Fruit fly (Drosophila melanogaster) whole organism, embryonic: ENCODE measurements around the gene capu.

Source experiments
- CG10209 ChIP-seq: fragments of 200-800 bp; sonication (Bioruptor generic); optimal IDR thresholded peaks from 3 replicates; lab custom pipeline; 2017; ENCODE audit warnings: missing biosample characterization, mild to moderate bottlenecking, missing genetic modification characterization, missing genetic modification reagents
- CG1024 ChIP-seq: fragments of 200-800 bp; sonication (Bioruptor generic); IDR thresholded peaks from 2 replicates; pipeline ENCODE4 v1.3.6; 2022; ENCODE audit warnings: missing biosample characterization, missing genetic modification characterization
- CG10431 ChIP-seq: fragments of 200-800 bp; sonication (Bioruptor generic); optimal IDR thresholded peaks from 3 replicates; lab custom pipeline; 2018; ENCODE audit warnings: missing biosample characterization, mild to moderate bottlenecking, missing genetic modification characterization
- CG11560 ChIP-seq: fragments of 200-800 bp; sonication (Bioruptor generic); IDR thresholded peaks from 3 replicates; pipeline ENCODE4 v1.3.6; 2022; ENCODE audit warnings: missing biosample characterization, missing genetic modification characterization
- CG12155 ChIP-seq: fragments of 200-800 bp; sonication (Bioruptor generic); optimal IDR thresholded peaks from 3 replicates; lab custom pipeline; 2016; ENCODE audit warnings: missing biosample characterization, missing genetic modification characterization
- CG13624 ChIP-seq: fragments of 200-800 bp; sonication (Bioruptor generic); optimal IDR thresholded peaks from 2 replicates; lab custom pipeline; 2016; ENCODE audit warnings: missing biosample characterization, missing genetic modification characterization
- CG13775 ChIP-seq: fragments of 200-800 bp; sonication (Bioruptor generic); optimal IDR thresholded peaks from 3 replicates; lab custom pipeline; 2017; ENCODE audit warnings: missing biosample characterization, mild to moderate bottlenecking, missing genetic modification characterization
- CG14014 ChIP-seq: fragments of 200-800 bp; sonication (Bioruptor generic); IDR thresholded peaks from 2 replicates; pipeline ENCODE4 v1.3.6; 2022; ENCODE audit warnings: missing biosample characterization, missing genetic modification characterization
- CG15269 ChIP-seq: fragments of 200-800 bp; sonication (Bioruptor generic); optimal IDR thresholded peaks from 2 replicates; lab custom pipeline; 2018; ENCODE audit warnings: missing biosample characterization, mild to moderate bottlenecking, missing genetic modification characterization, moderate library complexity
- CG15696 ChIP-seq: fragments of 200-800 bp; sonication (Bioruptor generic); optimal IDR thresholded peaks from 2 replicates; lab custom pipeline; 2019; ENCODE audit warnings: missing biosample characterization, mild to moderate bottlenecking, missing genetic modification characterization, moderate library complexity
- CG18262 ChIP-seq: fragments of 200-800 bp; optimal IDR thresholded peaks from 3 replicates; lab custom pipeline; 2019; ENCODE audit warnings: missing biosample characterization, mild to moderate bottlenecking, missing genetic modification characterization, moderate library complexity
- CG18599 ChIP-seq: fragments of 200-800 bp; sonication (Bioruptor generic); optimal IDR thresholded peaks from 3 replicates; lab custom pipeline; 2017; ENCODE audit warnings: missing biosample characterization, missing genetic modification characterization, mild to moderate bottlenecking, moderate library complexity, missing genetic modification reagents
- CG30403 ChIP-seq: fragments of 200-800 bp; sonication (Bioruptor generic); optimal IDR thresholded peaks from 3 replicates; lab custom pipeline; 2016; ENCODE audit warnings: missing biosample characterization, missing genetic modification characterization
- CG3163 ChIP-seq: fragments of 200-800 bp; sonication (Bioruptor generic); optimal IDR thresholded peaks from 3 replicates; lab custom pipeline; 2016; ENCODE audit warnings: missing biosample characterization, missing genetic modification characterization
- CG32532 ChIP-seq: fragments of 200-800 bp; sonication (Bioruptor generic); IDR thresholded peaks from 2 replicates; pipeline ENCODE4 v1.3.6; 2022; ENCODE audit warnings: missing biosample characterization, missing genetic modification characterization
- CG4328 ChIP-seq: fragments of 200-800 bp; sonication (Bioruptor generic); optimal IDR thresholded peaks from 3 replicates; lab custom pipeline; 2017; ENCODE audit warnings: missing biosample characterization, missing genetic modification reagents, missing genetic modification characterization
- CG4707 ChIP-seq: fragments of 200-800 bp; sonication (Bioruptor generic); optimal IDR thresholded peaks from 2 replicates; lab custom pipeline; 2018; ENCODE audit warnings: missing biosample characterization, mild to moderate bottlenecking, missing genetic modification characterization, moderate library complexity
- CG6689 ChIP-seq: fragments of 200-800 bp; sonication (Bioruptor generic); IDR thresholded peaks from 2 replicates; pipeline ENCODE4 v1.3.6; 2022; ENCODE audit warnings: missing biosample characterization, missing genetic modification characterization
- CG7271 ChIP-seq: fragments of 200-800 bp; sonication (Bioruptor generic); optimal IDR thresholded peaks from 2 replicates; lab custom pipeline; 2018; ENCODE audit warnings: missing biosample characterization, mild to moderate bottlenecking, missing genetic modification characterization, moderate library complexity
- CG8281 ChIP-seq: fragments of 200-800 bp; sonication (Bioruptor generic); optimal IDR thresholded peaks from 2 replicates; lab custom pipeline; 2018; ENCODE audit warnings: missing biosample characterization, mild to moderate bottlenecking, missing genetic modification characterization, moderate library complexity
- CG8765 ChIP-seq: fragments of 200-800 bp; sonication (Bioruptor generic); IDR thresholded peaks from 2 replicates; pipeline ENCODE4 v1.3.6; 2022; ENCODE audit warnings: missing biosample characterization, missing genetic modification characterization
- CG9437 ChIP-seq: fragments of 200-800 bp; sonication (Bioruptor generic); optimal IDR thresholded peaks from 2 replicates; lab custom pipeline; 2018; ENCODE audit warnings: missing biosample characterization, mild to moderate bottlenecking, missing genetic modification characterization
- CrebB ChIP-seq: fragments of 200-800 bp; sonication (Bioruptor generic); optimal IDR thresholded peaks from 3 replicates; lab custom pipeline; 2018; ENCODE audit warnings: missing biosample characterization, mild to moderate bottlenecking, missing genetic modification characterization
- MBD-R2 ChIP-seq: fragments of 200-800 bp; sonication (Bioruptor generic); IDR thresholded peaks from 2 replicates; pipeline ENCODE4 v1.3.6; 2022; ENCODE audit warnings: missing biosample characterization, missing genetic modification characterization
- Mad ChIP-seq: fragments of 200-800 bp; sonication (Bioruptor generic); optimal IDR thresholded peaks from 2 replicates; lab custom pipeline; 2016; ENCODE audit warnings: missing biosample characterization, missing genetic modification characterization
- Meics ChIP-seq: fragments of 200-800 bp; sonication (Bioruptor generic); optimal IDR thresholded peaks from 2 replicates; lab custom pipeline; 2017; ENCODE audit warnings: missing biosample characterization, mild to moderate bottlenecking, missing genetic modification characterization
- PHDP ChIP-seq: fragments of 200-800 bp; sonication (Bioruptor generic); optimal IDR thresholded peaks from 3 replicates; lab custom pipeline; 2018; ENCODE audit warnings: missing biosample characterization, mild to moderate bottlenecking, missing genetic modification characterization, moderate library complexity
- ato ChIP-seq: fragments of 200-800 bp; sonication (Bioruptor generic); IDR thresholded peaks from 2 replicates; pipeline ENCODE4 v1.3.6; 2022; ENCODE audit warnings: missing biosample characterization, missing genetic modification characterization; ENCODE audit not compliant: partially characterized antibody
- bcd ChIP-seq: fragments of 200-800 bp; sonication (Bioruptor generic); optimal IDR thresholded peaks from 2 replicates; lab custom pipeline; 2017; ENCODE audit warnings: missing biosample characterization, mild to moderate bottlenecking, missing genetic modification characterization
- cato ChIP-seq: fragments of 200-800 bp; sonication (Bioruptor generic); optimal IDR thresholded peaks from 2 replicates; lab custom pipeline; 2016; ENCODE audit warnings: missing biosample characterization, missing genetic modification characterization, borderline replicate concordance
- crp ChIP-seq, 2 experiments: fragments of 200-800 bp; sonication (Bioruptor generic); optimal IDR thresholded peaks; 2 replicates in 1 of 2; 3 replicates in 1 of 2; lab custom pipeline; 2017; ENCODE audit warnings: missing biosample characterization in 2 of 2, missing genetic modification characterization in 2 of 2, mild to moderate bottlenecking in 1 of 2, moderate library complexity in 1 of 2
- dpn ChIP-seq, 2 experiments: fragments of 200-800 bp; sonication (Bioruptor generic); optimal IDR thresholded peaks; 3 replicates each; lab custom pipeline; 2016; ENCODE audit warnings: missing biosample characterization in 2 of 2, missing genetic modification characterization in 2 of 2
- dysf ChIP-seq: fragments of 200-800 bp; sonication (Bioruptor generic); IDR thresholded peaks from 3 replicates; pipeline ENCODE4 v1.3.6; 2022; ENCODE audit warnings: missing biosample characterization, missing genetic modification characterization
- ewg ChIP-seq: fragments of 200-800 bp; sonication (Bioruptor generic); optimal IDR thresholded peaks from 3 replicates; lab custom pipeline; 2017; ENCODE audit warnings: mild to moderate bottlenecking, missing biosample characterization, missing genetic modification reagents, missing genetic modification characterization
- gcm ChIP-seq: fragments of 200-800 bp; sonication (Bioruptor generic); optimal IDR thresholded peaks from 2 replicates; lab custom pipeline; 2019; ENCODE audit warnings: missing biosample characterization, mild to moderate bottlenecking, missing genetic modification characterization, moderate library complexity
- gsb-n ChIP-seq: fragments of 200-800 bp; sonication (Bioruptor generic); optimal IDR thresholded peaks from 3 replicates; lab custom pipeline; 2018; ENCODE audit warnings: missing biosample characterization, mild to moderate bottlenecking, missing genetic modification characterization
- jing ChIP-seq: fragments of 200-800 bp; sonication (Bioruptor generic); optimal IDR thresholded peaks from 2 replicates; lab custom pipeline; 2018; ENCODE audit warnings: missing biosample characterization, mild to moderate bottlenecking, missing genetic modification characterization
- lmd ChIP-seq: fragments of 200-800 bp; sonication (Bioruptor generic); IDR thresholded peaks from 2 replicates; pipeline ENCODE4 v1.3.6; 2022; ENCODE audit warnings: missing biosample characterization, missing genetic modification characterization
- nmo ChIP-seq: fragments of 200-800 bp; sonication (Bioruptor generic); optimal IDR thresholded peaks from 2 replicates; lab custom pipeline; 2018; ENCODE audit warnings: missing biosample characterization, mild to moderate bottlenecking, missing genetic modification characterization, moderate library complexity
- pan ChIP-seq, 4 experiments: fragments of >200 bp in 3 of 4; fragments of 200-800 bp in 1 of 4; sonication (Bioruptor generic) in 1 of 4; optimal IDR thresholded peaks in 3 of 4; IDR thresholded peaks in 1 of 4; 2 replicates each; pipeline versions ENCODE4 v1.3.6 to Lab custom; 2017 to 2022; ENCODE audit warnings: missing biosample characterization in 2 of 4, missing genetic modification characterization in 2 of 4, mixed read lengths in 1 of 4
- peb ChIP-seq: fragments of 200-800 bp; sonication (Bioruptor generic); IDR thresholded peaks from 2 replicates; pipeline ENCODE4 v1.3.6; 2022; ENCODE audit warnings: missing biosample characterization, missing genetic modification characterization
- row ChIP-seq: fragments of 200-800 bp; sonication (Bioruptor generic); IDR thresholded peaks from 3 replicates; pipeline ENCODE4 v1.3.6; 2022; ENCODE audit warnings: missing biosample characterization, missing genetic modification characterization
- seq ChIP-seq: fragments of 200-800 bp; sonication (Bioruptor generic); IDR thresholded peaks from 2 replicates; pipeline ENCODE4 v1.3.6; 2022; ENCODE audit warnings: missing biosample characterization, missing genetic modification characterization
- stc ChIP-seq: fragments of 200-800 bp; sonication (Bioruptor generic); IDR thresholded peaks from 2 replicates; pipeline ENCODE4 v1.3.6; 2022; ENCODE audit warnings: missing biosample characterization, missing genetic modification characterization
- tgo ChIP-seq: fragments of 200-800 bp; sonication (Bioruptor generic); IDR thresholded peaks from 3 replicates; pipeline ENCODE4 v1.3.6; 2022; ENCODE audit warnings: missing biosample characterization, missing genetic modification characterization
- vvl ChIP-seq: fragments of 200-800 bp; sonication (Bioruptor generic); IDR thresholded peaks from 2 replicates; pipeline ENCODE4 v1.3.6; 2022; ENCODE audit warnings: missing biosample characterization, missing genetic modification characterization
- z ChIP-seq: fragments of 200-800 bp; sonication (Bioruptor generic); IDR thresholded peaks from 3 replicates; pipeline ENCODE4 v1.3.6; 2022; ENCODE audit warnings: missing biosample characterization, missing genetic modification characterization

Gene capu

dm6 chr2L:3888754-3889603, 13.7 kb downstream of the capu start (continued):
- TF ChIP-seq CG4707 = peak; percentile 95
- peak; percentile 67 for TF ChIP-seq CG15269 (tag; lab: Kevin White, UChicago)
- TF ChIP-seq CG18262 (tag; lab: Kevin White, UChicago) = peak; percentile 79
- TF ChIP-seq CG30403 (GFP tag; lab: Kevin White, UChicago) = peak; percentile 71
- peak; percentile 78 for TF ChIP-seq row (GFP tag; lab: Robert Waterston, UW)
- TF ChIP-seq PHDP (tag; lab: Kevin White, UChicago) = peak; percentile 60
- TF ChIP-seq vvl = peak; percentile 63
- TF ChIP-seq CG15696 = peak; percentile 23
- peak; percentile 41; the same call in 1 of the 2 replicates for TF ChIP-seq CG32532 (GFP tag; lab: Robert Waterston, UW)
- peak; percentile 35 for TF ChIP-seq gcm (GFP tag; lab: Kevin White, UChicago)
- TF ChIP-seq Mad (GFP tag; lab: Kevin White, UChicago) = no peak
- peak; percentile 58 for TF ChIP-seq bcd (GFP tag; lab: Kevin White, UChicago)
- TF ChIP-seq CG9437 (GFP tag; lab: Kevin White, UChicago) = peak; percentile 73
- no peak for TF ChIP-seq MBD-R2 (GFP tag; lab: Robert Waterston, UW)
- peak; percentile 33 for TF ChIP-seq CG4328 (GFP tag; lab: Kevin White, UChicago)
- 0 out of 2 replicates have a peak, but pooled peaks have one; percentile 29 for TF ChIP-seq seq (GFP tag; lab: Robert Waterston, UW)
- TF ChIP-seq pan (optimal IDR thresholded peaks at IDR 0.05; lab: Kevin White, UChicago) = no peak
- peak in 1 of 2 experiments; percentile 42 for TF ChIP-seq pan (GFP tag; optimal IDR thresholded peaks at IDR 0.05 in 1 of 2, IDR thresholded peaks at IDR 0.05 in 1 of 2)
- peak; percentile 2 for TF ChIP-seq CG8281 (tag; lab: Kevin White, UChicago)
- peak in 1 of 2 experiments; percentile 26 for TF ChIP-seq crp (GFP tag; optimal IDR thresholded peaks at IDR 0.05; lab: Kevin White, UChicago)
- TF ChIP-seq CG12155 (GFP tag; lab: Kevin White, UChicago) = peak; percentile 18
- TF ChIP-seq jing (GFP tag; lab: Kevin White, UChicago) = peak; percentile 31
- no peak for TF ChIP-seq peb (GFP tag; lab: Robert Waterston, UW)
- TF ChIP-seq CrebB (tag; lab: Kevin White, UChicago) = peak; percentile 25
- peak; percentile 55 for TF ChIP-seq CG13775 (GFP tag; lab: Kevin White, UChicago)
- TF ChIP-seq CG3163 (GFP tag; lab: Kevin White, UChicago) = no peak
- TF ChIP-seq CG1024 (GFP tag; lab: Robert Waterston, UW) = no peak
- peak; percentile 47 for TF ChIP-seq ewg (GFP tag; lab: Kevin White, UChicago)
- TF ChIP-seq CG11560 = peak; percentile 55; the same call in 2 of the 3 replicates
- TF ChIP-seq CG14014 (GFP tag; lab: Robert Waterston, UW) = peak; percentile 60
- TF ChIP-seq ato = no peak
- 0 out of 2 replicates have a peak, but pooled peaks have one; percentile 30 for TF ChIP-seq stc
- peak; percentile 66 for TF ChIP-seq lmd (GFP tag; lab: Robert Waterston, UW)
- peak; percentile 47 for TF ChIP-seq CG6689 (GFP tag; lab: Robert Waterston, UW)
- TF ChIP-seq CG13624 (GFP tag; lab: Kevin White, UChicago) = no peak
- peak; percentile 66; the same call in 2 of the 3 replicates for TF ChIP-seq dysf
- peak; percentile 50 for TF ChIP-seq Meics (GFP tag; lab: Kevin White, UChicago)
- TF ChIP-seq gsb-n (tag; lab: Kevin White, UChicago) = peak; percentile 20
- TF ChIP-seq CG8765 (GFP tag; lab: Robert Waterston, UW) = no peak
- TF ChIP-seq CG7271 (tag; lab: Kevin White, UChicago) = no peak
- peak; percentile 8 for TF ChIP-seq CG10431 (GFP tag; lab: Kevin White, UChicago)
- TF ChIP-seq dpn (GFP tag; optimal IDR thresholded peaks at IDR 0.05; lab: Kevin White, UChicago) = peak in 1 of 2 experiments; percentile 59
- TF ChIP-seq nmo (GFP tag; lab: Kevin White, UChicago) = peak; percentile 69
- peak; percentile 50 for TF ChIP-seq cato (GFP tag; lab: Kevin White, UChicago)
- TF ChIP-seq CG18599 (GFP tag; lab: Kevin White, UChicago) = peak; percentile 33
- peak; percentile 57; the same call in 1 of the 3 replicates for TF ChIP-seq tgo (GFP tag; lab: Robert Waterston, UW)
- TF ChIP-seq CG10209 = peak; percentile 61
- no peak for TF ChIP-seq z (GFP tag; lab: Robert Waterston, UW)
